Worm (Caenorhabditis elegans): ENCODE measurements around the gene Y48B6A.5.

The Y48B6A.5 gene

ce11 chrII:14165430-14165929 is 9.5 kb downstream of the Y48B6A.5 start:
- TF ChIP-seq mab-5 (tag; optimal IDR thresholded peaks at IDR 0.05) = no peak
- no peak for TF ChIP-seq bed-3 (GFP tag; optimal IDR thresholded peaks at IDR 0.05)
- no peak for TF ChIP-seq hlh-1 (tag; optimal IDR thresholded peaks at IDR 0.05)
- no peak for TF ChIP-seq lin-13 (tag; optimal IDR thresholded peaks at IDR 0.05)
- TF ChIP-seq drap-1 (GFP tag; optimal IDR thresholded peaks at IDR 0.05) = no peak
- TF ChIP-seq M03D4.4 (tag; optimal IDR thresholded peaks at IDR 0.05) = no peak
- TF ChIP-seq elt-3 (tag; optimal IDR thresholded peaks at IDR 0.05) = no peak
- TF ChIP-seq ces-1 (GFP tag; optimal IDR thresholded peaks at IDR 0.05) = no peak
- no peak for TF ChIP-seq elt-1 (tag; optimal IDR thresholded peaks at IDR 0.05; ENCODE audit: borderline replicate concordance, insufficient read depth)
- TF ChIP-seq unc-120 (tag; optimal IDR thresholded peaks at IDR 0.05; ENCODE audit: poor library complexity, severe bottlenecking) = no peak
- TF ChIP-seq sptf-1 (tag; optimal IDR thresholded peaks at IDR 0.05) = no peak
- TF ChIP-seq zip-8 (tag; optimal IDR thresholded peaks at IDR 0.05) = no peak
- no peak for TF ChIP-seq lin-32 (GFP tag; optimal IDR thresholded peaks at IDR 0.05)
- no peak for TF ChIP-seq ztf-11 (tag; optimal IDR thresholded peaks at IDR 0.05)

ce11 chrII:14155259-14156023 is 19.6 kb downstream of the Y48B6A.5 start, which contains the start of the genes rpl-43 and xrn-2:
TSS of gene rpl-43 (plus strand) at chrII:14155294.
TSS of gene xrn-2 (plus strand) at chrII:14155768.
- TF ChIP-seq ces-1 (GFP tag; optimal IDR thresholded peaks at IDR 0.05) (no peak), elt-1 (tag; optimal IDR thresholded peaks at IDR 0.05; ENCODE audit: borderline replicate concordance, insufficient read depth) (no peak)

ce11 chrII:14154357-14154756 is 20.6 kb downstream of the Y48B6A.5 start, which contains the start of gene Y48B6A.1:
TSS of gene Y48B6A.1 (minus strand) at chrII:14154373.
- TF ChIP-seq sptf-1 (tag; optimal IDR thresholded peaks at IDR 0.05) (peak; percentile 85), ceh-39 (tag; optimal IDR thresholded peaks at IDR 0.05) (peak; percentile 96), ztf-11 (tag; optimal IDR thresholded peaks at IDR 0.05) (no peak), drap-1 (GFP tag; optimal IDR thresholded peaks at IDR 0.05) (peak; percentile 40), mab-5 (tag; optimal IDR thresholded peaks at IDR 0.05) (no peak), elt-1 (tag; optimal IDR thresholded peaks at IDR 0.05; ENCODE audit: borderline replicate concordance, insufficient read depth) (peak; percentile 53), tbx-8 (GFP tag; optimal IDR thresholded peaks at IDR 0.05) (no peak), ceh-43 (GFP tag; optimal IDR thresholded peaks at IDR 0.05) (peak; percentile 33), lin-32 (GFP tag; optimal IDR thresholded peaks at IDR 0.05) (peak; percentile 37), flh-1 (GFP tag; optimal IDR thresholded peaks at IDR 0.05) (no peak), mep-1 (tag; optimal IDR thresholded peaks at IDR 0.05) (peak; percentile 97), lsy-2 (tag; optimal IDR thresholded peaks at IDR 0.05) (peak; percentile 97), snpc-4 (tag; optimal IDR thresholded peaks at IDR 0.05) (no peak), ham-2 (GFP tag; optimal IDR thresholded peaks at IDR 0.05) (no peak), pha-4 (tag; optimal IDR thresholded peaks at IDR 0.05) (peak; percentile 95), nhr-76 (tag; optimal IDR thresholded peaks at IDR 0.05) (no peak), nhr-237 (tag; optimal IDR thresholded peaks at IDR 0.05) (peak; percentile 93), zip-8 (tag; optimal IDR thresholded peaks at IDR 0.05) (no peak), lin-13 (tag; optimal IDR thresholded peaks at IDR 0.05) (peak; percentile 97), ces-1 (GFP tag; optimal IDR thresholded peaks at IDR 0.05) (peak; percentile 84), ceh-83 (GFP tag; optimal IDR thresholded peaks at IDR 0.05) (peak; percentile 82), hlh-1 (tag; optimal IDR thresholded peaks at IDR 0.05) (peak; percentile 93), M03D4.4 (tag; optimal IDR thresholded peaks at IDR 0.05) (peak; percentile 37), nhr-12 (tag; optimal IDR thresholded peaks at IDR 0.05) (no peak), blmp-1 (tag; optimal IDR thresholded peaks at IDR 0.05) (peak; percentile 40), nhr-2 (tag; optimal IDR thresholded peaks at IDR 0.05) (peak; percentile 25), cnd-1 (tag; optimal IDR thresholded peaks at IDR 0.05) (peak; percentile 75), mls-2 (tag; optimal IDR thresholded peaks at IDR 0.05) (peak; percentile 66), bed-3 (GFP tag; optimal IDR thresholded peaks at IDR 0.05) (peak; percentile 1), sem-2 (GFP tag; optimal IDR thresholded peaks at IDR 0.05) (no peak), nhr-28 (tag; optimal IDR thresholded peaks at IDR 0.05) (no peak), unc-62 (GFP tag; optimal IDR thresholded peaks at IDR 0.05) (peak; percentile 33), unc-39 (tag; optimal IDR thresholded peaks at IDR 0.05) (no peak), unc-120 (tag; optimal IDR thresholded peaks at IDR 0.05; ENCODE audit: poor library complexity, severe bottlenecking) (peak; percentile 35), elt-3 (tag; optimal IDR thresholded peaks at IDR 0.05) (no peak)

Measured in whole organism, mixed stage, embryonic.